Fruit fly (Drosophila melanogaster): ENCODE measurements around the gene how.

DNA sequence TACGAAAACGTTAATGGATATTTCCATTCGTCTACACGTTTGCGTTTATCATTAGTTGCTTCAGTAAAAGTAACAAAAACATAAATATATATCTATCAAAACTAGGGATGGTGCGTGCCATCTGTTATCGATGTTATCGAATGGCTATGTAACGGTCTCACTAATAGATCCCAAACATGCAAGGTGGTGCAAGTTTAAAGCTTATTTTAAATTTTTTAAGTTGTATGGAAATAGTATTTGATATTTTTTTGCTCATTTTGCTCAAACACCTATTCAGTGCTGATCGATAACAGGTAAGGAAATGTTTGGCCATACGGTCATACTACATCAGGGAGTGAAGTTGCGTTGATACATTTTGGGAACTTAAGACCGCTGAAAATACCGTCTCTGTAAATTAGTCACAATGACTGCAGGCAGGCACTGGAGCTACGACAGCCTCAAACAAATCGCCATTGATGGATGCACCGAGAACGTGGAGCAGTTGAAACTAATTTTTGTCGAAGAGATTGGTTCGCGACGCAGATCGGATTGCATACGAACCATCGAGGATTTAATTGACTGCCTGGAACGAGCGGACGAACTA, 7.7 kb upstream of the how start, which contains the start of the genes CG45099, CG6015, pit and Fadd:
- TF ChIP-seq spab (GFP tag; optimal IDR thresholded peaks at IDR 0.05) (no peak), OdsH (GFP tag; optimal IDR thresholded peaks at IDR 0.05) (no peak), Eip75B (GFP tag; optimal IDR thresholded peaks at IDR 0.05) (no peak), Sox102F (GFP tag; optimal IDR thresholded peaks at IDR 0.05) (no peak), CG6854 (GFP tag; optimal IDR thresholded peaks at IDR 0.05) (no peak), CG6792 (GFP tag; optimal IDR thresholded peaks at IDR 0.05) (no peak), CG7368 (GFP tag; optimal IDR thresholded peaks at IDR 0.05) (no peak), Gug (GFP tag; IDR thresholded peaks at IDR 0.05) (no peak), cyc (GFP tag; optimal IDR thresholded peaks at IDR 0.05) (no peak), dsx (GFP tag; optimal IDR thresholded peaks at IDR 0.05; ENCODE audit: poor library complexity, severe bottlenecking) (no peak), Hr39 (GFP tag; optimal IDR thresholded peaks at IDR 0.05) (no peak), fd85E (GFP tag; optimal IDR thresholded peaks at IDR 0.05) (no peak), fkh (GFP tag; optimal IDR thresholded peaks at IDR 0.05) (no peak)

All from whole organism, prepupa.